Fruit fly (Drosophila melanogaster) whole organism, embryonic: Measurements from ENCODE around the gene Surf1.
A peak's percentile ranks its signal among the peaks of the same experiment; 100 is the strongest.

Experiments
- Ada2b ChIP-seq: fragments of 200-800 bp; sonication (Bioruptor generic); IDR thresholded peaks from 2 replicates; pipeline ENCODE4 v1.3.6; 2022; ENCODE audit warnings: missing biosample characterization, missing genetic modification characterization
- Bdp1 ChIP-seq: fragments of 200-800 bp; sonication (Bioruptor generic); optimal IDR thresholded peaks from 3 replicates; lab custom pipeline; 2016; ENCODE audit warnings: missing biosample characterization, missing genetic modification characterization
- CG10462 ChIP-seq: fragments of 200-800 bp; sonication (Bioruptor generic); optimal IDR thresholded peaks from 2 replicates; lab custom pipeline; 2016; ENCODE audit warnings: missing biosample characterization, missing genetic modification characterization
- CG1529 ChIP-seq: fragments of 200-800 bp; sonication (Bioruptor generic); optimal IDR thresholded peaks from 3 replicates; lab custom pipeline; 2018; ENCODE audit warnings: missing biosample characterization, missing genetic modification characterization
- CG15601 ChIP-seq: fragments of 200-800 bp; sonication (Bioruptor generic); optimal IDR thresholded peaks from 3 replicates; lab custom pipeline; 2019; ENCODE audit warnings: missing biosample characterization, mild to moderate bottlenecking, missing genetic modification characterization, moderate library complexity
- CG17186 ChIP-seq: fragments of 200-800 bp; sonication (Bioruptor generic); optimal IDR thresholded peaks from 3 replicates; lab custom pipeline; 2017; ENCODE audit warnings: missing biosample characterization, missing genetic modification reagents, missing genetic modification characterization
- CG17612 ChIP-seq: fragments of 200-800 bp; sonication (Bioruptor generic); IDR thresholded peaks from 2 replicates; pipeline ENCODE4 v1.3.6; 2022; ENCODE audit warnings: missing biosample characterization, missing genetic modification characterization
- CG18011 ChIP-seq: fragments of 200-800 bp; sonication (Bioruptor generic); optimal IDR thresholded peaks from 2 replicates; lab custom pipeline; 2017; ENCODE audit warnings: missing biosample characterization, missing genetic modification characterization, mild to moderate bottlenecking, moderate library complexity, missing genotype
- CG18764 ChIP-seq: fragments of 200-800 bp; sonication (Bioruptor generic); optimal IDR thresholded peaks from 3 replicates; lab custom pipeline; 2016; ENCODE audit warnings: missing biosample characterization, missing genetic modification characterization
- CG4328 ChIP-seq: fragments of 200-800 bp; sonication (Bioruptor generic); optimal IDR thresholded peaks from 3 replicates; lab custom pipeline; 2017; ENCODE audit warnings: missing biosample characterization, missing genetic modification reagents, missing genetic modification characterization
- CG4854 ChIP-seq: fragments of 200-800 bp; sonication (Bioruptor generic); optimal IDR thresholded peaks from 2 replicates; lab custom pipeline; 2016; ENCODE audit warnings: missing biosample characterization, missing genetic modification characterization, inconsistent platforms
- CG6254 ChIP-seq: fragments of 200-800 bp; sonication (Bioruptor generic); optimal IDR thresholded peaks from 3 replicates; lab custom pipeline; 2017; ENCODE audit warnings: mild to moderate bottlenecking, missing biosample characterization, missing genetic modification reagents, missing genetic modification characterization
- CG6813 ChIP-seq: fragments of 200-800 bp; sonication (Bioruptor generic); optimal IDR thresholded peaks from 2 replicates; lab custom pipeline; 2017; ENCODE audit warnings: missing biosample characterization, missing genetic modification characterization, mild to moderate bottlenecking, moderate library complexity, missing genetic modification reagents
- CG7928 ChIP-seq: fragments of 200-800 bp; sonication (Bioruptor generic); optimal IDR thresholded peaks from 2 replicates; lab custom pipeline; 2017; ENCODE audit warnings: missing biosample characterization, mild to moderate bottlenecking, missing genetic modification characterization
- CG8359 ChIP-seq: fragments of 200-800 bp; sonication (Bioruptor generic); optimal IDR thresholded peaks from 2 replicates; lab custom pipeline; 2017; ENCODE audit warnings: missing biosample characterization, mild to moderate bottlenecking, missing genetic modification characterization, borderline replicate concordance
- CG8944 ChIP-seq: fragments of 200-800 bp; sonication (Bioruptor generic); optimal IDR thresholded peaks from 3 replicates; lab custom pipeline; 2016; ENCODE audit warnings: missing biosample characterization, missing genetic modification characterization
- CG9932 ChIP-seq: fragments of 200-800 bp; sonication (Bioruptor generic); IDR thresholded peaks from 2 replicates; pipeline ENCODE4 v1.3.6; 2022; ENCODE audit warnings: missing biosample characterization, missing genetic modification characterization
- CkIIα-i1 ChIP-seq: fragments of 200-800 bp; sonication (Bioruptor generic); IDR thresholded peaks from 2 replicates; pipeline ENCODE4 v1.3.6; 2022; ENCODE audit warnings: missing biosample characterization, missing genetic modification characterization
- Dip3 ChIP-seq: fragments of 200-800 bp; sonication (Bioruptor generic); optimal IDR thresholded peaks from 3 replicates; lab custom pipeline; 2016; ENCODE audit warnings: missing biosample characterization, missing genetic modification characterization
- Dll ChIP-seq: fragments of 200-800 bp; sonication (Bioruptor generic); IDR thresholded peaks from 4 replicates; pipeline ENCODE4 v1.3.6; 2022; ENCODE audit warnings: missing biosample characterization, missing genetic modification characterization; ENCODE audit not compliant: partially characterized antibody
- Drgx ChIP-seq: fragments of 200-800 bp; sonication (Bioruptor generic); IDR thresholded peaks from 2 replicates; pipeline ENCODE4 v1.3.6; 2022; ENCODE audit warnings: missing biosample characterization, missing genetic modification characterization
- E2f1 ChIP-seq: fragments of 200-800 bp; sonication (Bioruptor generic); IDR thresholded peaks from 2 replicates; pipeline ENCODE4 v1.3.6; 2022; ENCODE audit warnings: missing biosample characterization, missing genetic modification characterization
- Elba2 ChIP-seq: fragments of 200-800 bp; sonication (Bioruptor generic); optimal IDR thresholded peaks from 3 replicates; lab custom pipeline; 2016; ENCODE audit warnings: missing biosample characterization, missing genetic modification characterization
- Fer3 ChIP-seq: fragments of 200-800 bp; sonication (Bioruptor generic); optimal IDR thresholded peaks from 2 replicates; lab custom pipeline; 2018; ENCODE audit warnings: missing biosample characterization, mild to moderate bottlenecking, missing genetic modification characterization, moderate library complexity
- MTF-1 ChIP-seq: fragments of 200-800 bp; sonication (Bioruptor generic); optimal IDR thresholded peaks from 2 replicates; lab custom pipeline; 2018; ENCODE audit warnings: missing biosample characterization, mild to moderate bottlenecking, missing genetic modification characterization, borderline replicate concordance
- Myb ChIP-seq: fragments of 200-800 bp; sonication (Bioruptor generic); optimal IDR thresholded peaks from 2 replicates; lab custom pipeline; 2016; ENCODE audit warnings: missing biosample characterization, missing genetic modification characterization
- Sin3A ChIP-seq: fragments of >200 bp; optimal IDR thresholded peaks from 2 replicates; lab custom pipeline; 2018
- Xrp1 ChIP-seq: fragments of 200-800 bp; sonication (Bioruptor generic); IDR thresholded peaks from 2 replicates; pipeline ENCODE4 v1.3.6; 2022; ENCODE audit warnings: missing biosample characterization, missing genetic modification characterization
- bigmax ChIP-seq: fragments of 200-800 bp; sonication (Bioruptor generic); optimal IDR thresholded peaks from 2 replicates; lab custom pipeline; 2018; ENCODE audit warnings: missing biosample characterization, mild to moderate bottlenecking, missing genetic modification characterization
- bowl ChIP-seq: fragments of 200-800 bp; sonication (Bioruptor generic); IDR thresholded peaks from 2 replicates; pipeline ENCODE4 v1.3.6; 2022; ENCODE audit warnings: missing biosample characterization, missing genetic modification characterization
- cas ChIP-seq: fragments of 200-800 bp; sonication (Bioruptor generic); IDR thresholded peaks from 2 replicates; pipeline ENCODE4 v1.3.6; 2022; ENCODE audit warnings: missing biosample characterization, missing genetic modification characterization
- chm ChIP-seq: fragments of 200-800 bp; sonication (Bioruptor generic); IDR thresholded peaks from 2 replicates; pipeline ENCODE4 v1.3.6; 2022; ENCODE audit warnings: missing biosample characterization, missing genetic modification characterization
- cwo ChIP-seq: fragments of 200-800 bp; sonication (Bioruptor generic); optimal IDR thresholded peaks from 3 replicates; lab custom pipeline; 2017; ENCODE audit warnings: missing biosample characterization, missing genetic modification characterization, mild to moderate bottlenecking, moderate library complexity, missing genetic modification reagents
- dpn ChIP-seq, 2 experiments: fragments of 200-800 bp; sonication (Bioruptor generic); optimal IDR thresholded peaks; 3 replicates each; lab custom pipeline; 2016; ENCODE audit warnings: missing biosample characterization in 2 of 2, missing genetic modification characterization in 2 of 2
- fd102C ChIP-seq: fragments of 200-800 bp; sonication (Bioruptor generic); optimal IDR thresholded peaks from 2 replicates; lab custom pipeline; 2018; ENCODE audit warnings: missing biosample characterization, mild to moderate bottlenecking, missing genetic modification characterization, moderate library complexity
- gfzf ChIP-seq: fragments of 200-800 bp; sonication (Bioruptor generic); optimal IDR thresholded peaks from 2 replicates; lab custom pipeline; 2016; ENCODE audit warnings: missing biosample characterization, mild to moderate bottlenecking, missing genetic modification characterization, moderate library complexity
- grau ChIP-seq: fragments of 200-800 bp; optimal IDR thresholded peaks from 3 replicates; lab custom pipeline; 2019; ENCODE audit warnings: missing biosample characterization, mild to moderate bottlenecking, missing genetic modification characterization, moderate library complexity
- h ChIP-seq: fragments of >200 bp; optimal IDR thresholded peaks from 2 replicates; lab custom pipeline; 2017
- kah ChIP-seq: fragments of 200-800 bp; sonication (Bioruptor generic); optimal IDR thresholded peaks from 2 replicates; lab custom pipeline; 2018; ENCODE audit warnings: missing biosample characterization, mild to moderate bottlenecking, missing genetic modification characterization
- kni ChIP-seq: fragments of 200-800 bp; sonication (Bioruptor generic); optimal IDR thresholded peaks from 3 replicates; lab custom pipeline; 2017; ENCODE audit warnings: mild to moderate bottlenecking, missing biosample characterization, missing genetic modification reagents, missing genetic modification characterization
- lov ChIP-seq, 2 experiments: fragments of 200-800 bp in 1 of 2; fragments of >200 bp in 1 of 2; sonication (Bioruptor generic) in 1 of 2; IDR thresholded peaks in 1 of 2; optimal IDR thresholded peaks in 1 of 2; 2 replicates in 1 of 2; 3 replicates in 1 of 2; pipeline versions ENCODE4 v1.3.6 to Lab custom; 2017 to 2022; ENCODE audit warnings: missing biosample characterization in 1 of 2, missing genetic modification characterization in 1 of 2
- nerfin-2 ChIP-seq: fragments of 200-800 bp; sonication (Bioruptor generic); IDR thresholded peaks from 2 replicates; pipeline ENCODE4 v1.3.6; 2022; ENCODE audit warnings: missing biosample characterization, missing genetic modification characterization; ENCODE audit not compliant: partially characterized antibody
- oc ChIP-seq: fragments of 200-800 bp; sonication (Bioruptor generic); optimal IDR thresholded peaks from 2 replicates; lab custom pipeline; 2018; ENCODE audit warnings: missing biosample characterization, mild to moderate bottlenecking, missing genetic modification characterization, moderate library complexity
- sima ChIP-seq: fragments of 200-800 bp; sonication (Bioruptor generic); optimal IDR thresholded peaks from 2 replicates; lab custom pipeline; 2016; ENCODE audit warnings: missing biosample characterization, missing genetic modification characterization
- sisA ChIP-seq: fragments of 200-800 bp; sonication (Bioruptor generic); IDR thresholded peaks from 2 replicates; pipeline ENCODE4 v1.3.6; 2022; ENCODE audit warnings: missing biosample characterization, missing genetic modification characterization
- twi ChIP-seq: fragments of 200-800 bp; optimal IDR thresholded peaks from 2 replicates; lab custom pipeline; 2019; ENCODE audit warnings: missing biosample characterization, mild to moderate bottlenecking, missing genetic modification characterization, moderate library complexity
- tx ChIP-seq: fragments of 200-800 bp; sonication (Bioruptor generic); optimal IDR thresholded peaks from 2 replicates; lab custom pipeline; 2016; ENCODE audit warnings: missing biosample characterization, missing genetic modification characterization
- zf30C ChIP-seq: fragments of 200-800 bp; sonication (Bioruptor generic); optimal IDR thresholded peaks from 3 replicates; lab custom pipeline; 2018; ENCODE audit warnings: missing biosample characterization, mild to moderate bottlenecking, missing genetic modification characterization

Surf1 gene

DNA sequence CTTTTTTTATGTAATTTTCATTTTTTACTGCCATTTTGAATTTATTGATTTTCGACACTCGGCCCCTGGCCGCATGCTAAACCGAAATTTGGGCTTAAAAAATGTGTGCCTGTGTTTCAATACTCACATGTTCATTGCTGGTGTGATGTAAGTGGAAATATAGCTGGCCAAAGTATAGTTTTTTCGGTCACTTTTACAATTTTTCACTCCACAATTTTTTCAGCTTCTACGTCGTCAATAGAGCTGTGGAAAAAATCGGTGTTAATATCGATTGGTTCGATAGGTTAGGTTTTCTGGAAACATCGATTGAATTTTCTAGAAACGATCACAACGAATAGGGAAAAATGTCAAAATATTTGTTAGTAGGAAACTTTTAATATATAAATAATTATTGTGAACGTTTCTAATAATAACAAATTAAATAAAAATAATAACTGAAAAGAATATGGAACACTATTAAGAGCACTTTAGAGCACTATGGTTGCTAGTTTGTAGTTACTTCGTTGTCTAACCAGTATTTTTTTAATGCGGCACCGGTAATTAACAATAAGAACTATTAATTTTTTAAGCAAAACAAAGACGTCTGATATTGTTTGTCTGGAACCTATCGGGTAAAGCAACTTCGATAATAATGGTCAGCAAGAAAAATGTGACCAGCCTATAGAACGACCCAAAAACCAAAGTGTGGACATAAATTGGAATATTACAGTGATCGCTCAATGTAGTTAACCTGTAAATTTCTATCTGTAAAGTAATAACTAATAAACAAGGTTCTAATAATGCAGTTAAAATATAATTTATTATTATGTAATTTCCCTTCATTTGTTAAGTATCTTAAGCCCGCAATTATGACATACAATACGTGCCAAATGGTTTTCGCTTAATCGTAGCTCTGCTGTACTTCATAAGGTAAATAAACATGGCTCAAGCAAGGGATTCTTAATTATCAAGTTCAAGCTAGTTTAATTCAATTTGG, 2.6 kb upstream of the Surf1 start, which contains the start of the genes CG10077 and CG9948 (continued):
- TF ChIP-seq twi (tag; lab: Kevin White, UChicago) (peak; percentile 82), Fer3 (tag; lab: Kevin White, UChicago) (peak; percentile 92), chm (GFP tag; lab: Robert Waterston, UW) (peak; percentile 90), Drgx (GFP tag; lab: Robert Waterston, UW) (peak; percentile 83), fd102C (GFP tag; lab: Kevin White, UChicago) (peak; percentile 27), CG7928 (GFP tag; lab: Kevin White, UChicago) (peak; percentile 37), CG6254 (GFP tag; lab: Kevin White, UChicago) (peak; percentile 75), lov (optimal IDR thresholded peaks at IDR 0.05; lab: Kevin White, UChicago) (no peak), lov (GFP tag; IDR thresholded peaks at IDR 0.05; lab: Robert Waterston, UW) (peak; percentile 46; the same call in 1 of the 3 replicates), sisA (GFP tag; lab: Robert Waterston, UW) (peak; percentile 93), CG4854 (peak; percentile 69), CG17612 (GFP tag; lab: Robert Waterston, UW) (peak; percentile 79), Xrp1 (GFP tag; lab: Robert Waterston, UW) (peak; percentile 95), Dip3 (peak; percentile 64), tx (GFP tag; lab: Kevin White, UChicago) (peak; percentile 9), CG17186 (GFP tag; lab: Kevin White, UChicago) (peak; percentile 25), CG15601 (tag; lab: Kevin White, UChicago) (peak; percentile 86), E2f1 (GFP tag; lab: Robert Waterston, UW) (peak; percentile 88), cwo (peak; percentile 75), CG4328 (GFP tag; lab: Kevin White, UChicago) (peak; percentile 81), Myb (GFP tag; lab: Kevin White, UChicago) (peak; percentile 31), CkIIα-i1 (GFP tag; lab: Robert Waterston, UW) (no peak; the same call in 1 of the 2 replicates), zf30C (GFP tag; lab: Kevin White, UChicago) (no peak), nerfin-2 (GFP tag; lab: Robert Waterston, UW) (peak; percentile 76), CG8359 (GFP tag; lab: Kevin White, UChicago) (peak; percentile 65), kni (GFP tag; lab: Kevin White, UChicago) (peak; percentile 64), grau (tag; lab: Kevin White, UChicago) (peak; percentile 100), cas (GFP tag; lab: Robert Waterston, UW) (no peak), oc (tag; lab: Kevin White, UChicago) (no peak), dpn (GFP tag; optimal IDR thresholded peaks at IDR 0.05; lab: Kevin White, UChicago) (peak; percentile 58 to 90), CG10462 (peak; percentile 77), CG18011 (GFP tag; lab: Kevin White, UChicago) (peak; percentile 59), CG18764 (GFP tag; lab: Kevin White, UChicago) (peak; percentile 64), Dll (GFP tag; lab: Robert Waterston, UW) (peak; percentile 85), bigmax (GFP tag; lab: Kevin White, UChicago) (peak; percentile 19), CG8944 (GFP tag; lab: Kevin White, UChicago) (peak; percentile 11), sima (GFP tag; lab: Kevin White, UChicago) (no peak), MTF-1 (GFP tag; lab: Kevin White, UChicago) (peak; percentile 78), Ada2b (GFP tag; lab: Robert Waterston, UW) (peak; percentile 94), CG1529 (GFP tag; lab: Kevin White, UChicago) (peak; percentile 80), bowl (GFP tag; lab: Robert Waterston, UW) (peak; percentile 76; the same call in 1 of the 2 replicates), Bdp1 (GFP tag; lab: Kevin White, UChicago) (peak; percentile 38), Sin3A (lab: Kevin White, UChicago) (no peak), gfzf (GFP tag; lab: Kevin White, UChicago) (peak; percentile 71), h (no peak), CG6813 (peak; percentile 75), Elba2 (GFP tag; lab: Kevin White, UChicago) (peak; percentile 67), kah (GFP tag; lab: Kevin White, UChicago) (peak; percentile 81), CG9932 (peak; percentile 93)
